Fruit fly (Drosophila melanogaster) whole organism, embryonic: Measurements from ENCODE around the gene CG8507.
A peak's percentile ranks its signal among the peaks of the same experiment; 100 is the strongest.

Experiments
- Awh ChIP-seq: fragments of 200-800 bp; sonication (Bioruptor generic); IDR thresholded peaks from 2 replicates; pipeline ENCODE4, ENCODE4 v1.3.6; 2022; ENCODE audit warnings: missing biosample characterization, missing genetic modification characterization
- CG1024 ChIP-seq: fragments of 200-800 bp; sonication (Bioruptor generic); IDR thresholded peaks from 2 replicates; pipeline ENCODE4 v1.3.6; 2022; ENCODE audit warnings: missing biosample characterization, missing genetic modification characterization
- CG10431 ChIP-seq: fragments of 200-800 bp; sonication (Bioruptor generic); optimal IDR thresholded peaks from 3 replicates; lab custom pipeline; 2018; ENCODE audit warnings: missing biosample characterization, mild to moderate bottlenecking, missing genetic modification characterization
- CG11247 ChIP-seq: fragments of 200-800 bp; sonication (Bioruptor generic); IDR thresholded peaks from 2 replicates; pipeline ENCODE4 v1.3.6; 2022; ENCODE audit warnings: missing biosample characterization, missing genetic modification characterization
- CG11695 ChIP-seq: fragments of 200-800 bp; sonication (Bioruptor generic); IDR thresholded peaks from 3 replicates; pipeline ENCODE4 v1.3.6; 2022; ENCODE audit warnings: missing biosample characterization, missing genetic modification characterization
- CG14860 ChIP-seq: fragments of 200-800 bp; sonication (Bioruptor generic); IDR thresholded peaks from 3 replicates; pipeline ENCODE4 v1.3.6; 2022; ENCODE audit warnings: missing biosample characterization, missing genetic modification characterization; ENCODE audit not compliant: partially characterized antibody
- CG15696 ChIP-seq: fragments of 200-800 bp; sonication (Bioruptor generic); optimal IDR thresholded peaks from 2 replicates; lab custom pipeline; 2019; ENCODE audit warnings: missing biosample characterization, mild to moderate bottlenecking, missing genetic modification characterization, moderate library complexity
- CG4360 ChIP-seq: fragments of 200-800 bp; sonication (Bioruptor generic); IDR thresholded peaks from 2 replicates; pipeline ENCODE4 v1.3.6; 2022; ENCODE audit warnings: missing biosample characterization, missing genetic modification characterization
- CG4730 ChIP-seq: fragments of 200-800 bp; sonication (Bioruptor generic); IDR thresholded peaks from 2 replicates; pipeline ENCODE4 v1.3.6; 2022; ENCODE audit warnings: missing biosample characterization, missing genetic modification characterization
- CG5245 ChIP-seq: fragments of 200-800 bp; sonication (Bioruptor generic); optimal IDR thresholded peaks from 3 replicates; lab custom pipeline; 2016; ENCODE audit warnings: missing biosample characterization, missing genetic modification characterization
- CG7357 ChIP-seq: fragments of 200-800 bp; sonication (Bioruptor generic); IDR thresholded peaks from 3 replicates; pipeline ENCODE4 v1.3.6; 2022; ENCODE audit warnings: missing biosample characterization, missing genetic modification characterization
- CG7963 ChIP-seq: fragments of 200-800 bp; sonication (Bioruptor generic); IDR thresholded peaks from 3 replicates; pipeline ENCODE4 v1.3.6; 2022; ENCODE audit warnings: missing biosample characterization, missing genetic modification characterization; ENCODE audit not compliant: partially characterized antibody
- CG7987 ChIP-seq: fragments of 200-800 bp; sonication (Bioruptor generic); optimal IDR thresholded peaks from 2 replicates; lab custom pipeline; 2018; ENCODE audit warnings: missing biosample characterization, mild to moderate bottlenecking, missing genetic modification characterization, moderate library complexity
- CG8281 ChIP-seq: fragments of 200-800 bp; sonication (Bioruptor generic); optimal IDR thresholded peaks from 2 replicates; lab custom pipeline; 2018; ENCODE audit warnings: missing biosample characterization, mild to moderate bottlenecking, missing genetic modification characterization, moderate library complexity
- D19B ChIP-seq: fragments of 200-800 bp; sonication (Bioruptor generic); optimal IDR thresholded peaks from 2 replicates; lab custom pipeline; 2017; ENCODE audit warnings: missing biosample characterization, mild to moderate bottlenecking, missing genetic modification characterization
- Fer1 ChIP-seq: fragments of 200-800 bp; sonication (Bioruptor generic); optimal IDR thresholded peaks from 2 replicates; lab custom pipeline; 2017; ENCODE audit warnings: missing biosample characterization, mild to moderate bottlenecking, missing genetic modification characterization
- Fer3 ChIP-seq: fragments of 200-800 bp; sonication (Bioruptor generic); optimal IDR thresholded peaks from 2 replicates; lab custom pipeline; 2018; ENCODE audit warnings: missing biosample characterization, mild to moderate bottlenecking, missing genetic modification characterization, moderate library complexity
- HHEX ChIP-seq: fragments of 200-800 bp; sonication (Bioruptor generic); optimal IDR thresholded peaks from 3 replicates; lab custom pipeline; 2017; ENCODE audit warnings: missing biosample characterization, mild to moderate bottlenecking, missing genetic modification characterization, missing genetic modification reagents
- HLH54F ChIP-seq: fragments of 200-800 bp; sonication (Bioruptor generic); optimal IDR thresholded peaks from 3 replicates; lab custom pipeline; 2016; ENCODE audit warnings: missing biosample characterization, missing genetic modification characterization
- HLHmδ ChIP-seq: fragments of 200-800 bp; sonication (Bioruptor generic); optimal IDR thresholded peaks from 2 replicates; lab custom pipeline; 2018; ENCODE audit warnings: missing biosample characterization, mild to moderate bottlenecking, missing genetic modification characterization, moderate library complexity
- Hmr ChIP-seq: fragments of 200-800 bp; sonication (Bioruptor generic); optimal IDR thresholded peaks from 3 replicates; lab custom pipeline; 2017; ENCODE audit warnings: mild to moderate bottlenecking, missing biosample characterization, missing genetic modification reagents, missing genetic modification characterization
- Neu2 ChIP-seq: fragments of 200-800 bp; sonication (Bioruptor generic); optimal IDR thresholded peaks from 3 replicates; lab custom pipeline; 2016; ENCODE audit warnings: missing biosample characterization, missing genetic modification characterization, borderline replicate concordance
- Oaz ChIP-seq: fragments of 200-800 bp; sonication (Bioruptor generic); IDR thresholded peaks from 2 replicates; pipeline ENCODE4 v1.3.6; 2022; ENCODE audit warnings: missing biosample characterization, missing genetic modification characterization
- bcd ChIP-seq: fragments of 200-800 bp; sonication (Bioruptor generic); optimal IDR thresholded peaks from 2 replicates; lab custom pipeline; 2017; ENCODE audit warnings: missing biosample characterization, mild to moderate bottlenecking, missing genetic modification characterization
- crp ChIP-seq, 2 experiments: fragments of 200-800 bp; sonication (Bioruptor generic); optimal IDR thresholded peaks; 2 replicates in 1 of 2; 3 replicates in 1 of 2; lab custom pipeline; 2017; ENCODE audit warnings: missing biosample characterization in 2 of 2, missing genetic modification characterization in 2 of 2, mild to moderate bottlenecking in 1 of 2, moderate library complexity in 1 of 2
- dysf ChIP-seq: fragments of 200-800 bp; sonication (Bioruptor generic); IDR thresholded peaks from 3 replicates; pipeline ENCODE4 v1.3.6; 2022; ENCODE audit warnings: missing biosample characterization, missing genetic modification characterization
- esg ChIP-seq: fragments of 200-800 bp; sonication (Bioruptor generic); conservative IDR thresholded peaks from 2 replicates; pipeline ENCODE4 v1.3.6; 2022; ENCODE audit warnings: missing biosample characterization, missing genetic modification characterization
- ewg ChIP-seq: fragments of 200-800 bp; sonication (Bioruptor generic); optimal IDR thresholded peaks from 3 replicates; lab custom pipeline; 2017; ENCODE audit warnings: mild to moderate bottlenecking, missing biosample characterization, missing genetic modification reagents, missing genetic modification characterization
- fd102C ChIP-seq: fragments of 200-800 bp; sonication (Bioruptor generic); optimal IDR thresholded peaks from 2 replicates; lab custom pipeline; 2018; ENCODE audit warnings: missing biosample characterization, mild to moderate bottlenecking, missing genetic modification characterization, moderate library complexity
- ftz-f1 ChIP-seq: fragments of 200-800 bp; sonication (Bioruptor generic); optimal IDR thresholded peaks from 2 replicates; lab custom pipeline; 2016; ENCODE audit warnings: missing biosample characterization, missing genetic modification characterization
- fu2 ChIP-seq: fragments of 200-800 bp; sonication (Bioruptor generic); optimal IDR thresholded peaks from 2 replicates; lab custom pipeline; 2016; ENCODE audit warnings: missing biosample characterization, missing genetic modification characterization
- gem ChIP-seq: fragments of 200-800 bp; sonication (Bioruptor generic); optimal IDR thresholded peaks from 2 replicates; lab custom pipeline; 2019; ENCODE audit warnings: missing biosample characterization, mild to moderate bottlenecking, missing genetic modification characterization, moderate library complexity
- jumu ChIP-seq: fragments of 200-800 bp; sonication (Bioruptor generic); optimal IDR thresholded peaks from 3 replicates; lab custom pipeline; 2016; ENCODE audit warnings: missing biosample characterization, missing genetic modification characterization
- kah ChIP-seq: fragments of 200-800 bp; sonication (Bioruptor generic); optimal IDR thresholded peaks from 2 replicates; lab custom pipeline; 2018; ENCODE audit warnings: missing biosample characterization, mild to moderate bottlenecking, missing genetic modification characterization
- lov ChIP-seq, 2 experiments: fragments of 200-800 bp in 1 of 2; fragments of >200 bp in 1 of 2; sonication (Bioruptor generic) in 1 of 2; IDR thresholded peaks in 1 of 2; optimal IDR thresholded peaks in 1 of 2; 2 replicates in 1 of 2; 3 replicates in 1 of 2; pipeline versions ENCODE4 v1.3.6 to Lab custom; 2017 to 2022; ENCODE audit warnings: missing biosample characterization in 1 of 2, missing genetic modification characterization in 1 of 2
- mirr ChIP-seq: fragments of 200-800 bp; sonication (Bioruptor generic); optimal IDR thresholded peaks from 3 replicates; lab custom pipeline; 2018; ENCODE audit warnings: missing biosample characterization, mild to moderate bottlenecking, missing genetic modification characterization
- nmo ChIP-seq: fragments of 200-800 bp; sonication (Bioruptor generic); optimal IDR thresholded peaks from 2 replicates; lab custom pipeline; 2018; ENCODE audit warnings: missing biosample characterization, mild to moderate bottlenecking, missing genetic modification characterization, moderate library complexity
- org-1 ChIP-seq: fragments of 200-800 bp; sonication (Bioruptor generic); optimal IDR thresholded peaks from 2 replicates; lab custom pipeline; 2017; ENCODE audit warnings: missing biosample characterization, missing genetic modification characterization
- phol ChIP-seq: fragments of 200-800 bp; sonication (Bioruptor generic); optimal IDR thresholded peaks from 3 replicates; lab custom pipeline; 2018; ENCODE audit warnings: missing biosample characterization, mild to moderate bottlenecking, missing genetic modification characterization, moderate library complexity
- pros ChIP-seq: fragments of 200-800 bp; sonication (Bioruptor generic); optimal IDR thresholded peaks from 3 replicates; lab custom pipeline; 2019; ENCODE audit warnings: missing biosample characterization, mild to moderate bottlenecking, missing genetic modification characterization, moderate library complexity
- ranshi ChIP-seq: fragments of 200-800 bp; sonication (Bioruptor generic); IDR thresholded peaks from 2 replicates; pipeline ENCODE4 v1.3.6; 2022; ENCODE audit warnings: missing biosample characterization, missing genetic modification characterization
- sisA ChIP-seq: fragments of 200-800 bp; sonication (Bioruptor generic); IDR thresholded peaks from 2 replicates; pipeline ENCODE4 v1.3.6; 2022; ENCODE audit warnings: missing biosample characterization, missing genetic modification characterization
- sob ChIP-seq: fragments of 200-800 bp; sonication (Bioruptor generic); IDR thresholded peaks from 2 replicates; pipeline ENCODE4 v1.3.6; 2022; ENCODE audit warnings: missing biosample characterization, missing genetic modification characterization
- sr ChIP-seq: fragments of 200-800 bp; sonication (Bioruptor generic); IDR thresholded peaks from 3 replicates; pipeline ENCODE4 v1.3.6; 2022; ENCODE audit warnings: missing biosample characterization, missing genetic modification characterization
- tap ChIP-seq: fragments of 200-800 bp; optimal IDR thresholded peaks from 3 replicates; lab custom pipeline; 2019; ENCODE audit warnings: missing biosample characterization, mild to moderate bottlenecking, missing genetic modification characterization, moderate library complexity
- tio ChIP-seq: fragments of 200-800 bp; sonication (Bioruptor generic); optimal IDR thresholded peaks from 2 replicates; lab custom pipeline; 2017; ENCODE audit warnings: missing biosample characterization, missing genetic modification characterization, inconsistent platforms
- tna ChIP-seq: fragments of 200-800 bp; sonication (Bioruptor generic); IDR thresholded peaks from 2 replicates; pipeline ENCODE4 v1.3.6; 2022; ENCODE audit warnings: missing biosample characterization, missing genetic modification characterization; ENCODE audit not compliant: partially characterized antibody
- unc-4 ChIP-seq: fragments of 200-800 bp; sonication (Bioruptor generic); IDR thresholded peaks from 2 replicates; pipeline ENCODE4 v1.3.6; 2022; ENCODE audit warnings: missing biosample characterization, missing genetic modification characterization; ENCODE audit not compliant: partially characterized antibody

Gene CG8507

DNA sequence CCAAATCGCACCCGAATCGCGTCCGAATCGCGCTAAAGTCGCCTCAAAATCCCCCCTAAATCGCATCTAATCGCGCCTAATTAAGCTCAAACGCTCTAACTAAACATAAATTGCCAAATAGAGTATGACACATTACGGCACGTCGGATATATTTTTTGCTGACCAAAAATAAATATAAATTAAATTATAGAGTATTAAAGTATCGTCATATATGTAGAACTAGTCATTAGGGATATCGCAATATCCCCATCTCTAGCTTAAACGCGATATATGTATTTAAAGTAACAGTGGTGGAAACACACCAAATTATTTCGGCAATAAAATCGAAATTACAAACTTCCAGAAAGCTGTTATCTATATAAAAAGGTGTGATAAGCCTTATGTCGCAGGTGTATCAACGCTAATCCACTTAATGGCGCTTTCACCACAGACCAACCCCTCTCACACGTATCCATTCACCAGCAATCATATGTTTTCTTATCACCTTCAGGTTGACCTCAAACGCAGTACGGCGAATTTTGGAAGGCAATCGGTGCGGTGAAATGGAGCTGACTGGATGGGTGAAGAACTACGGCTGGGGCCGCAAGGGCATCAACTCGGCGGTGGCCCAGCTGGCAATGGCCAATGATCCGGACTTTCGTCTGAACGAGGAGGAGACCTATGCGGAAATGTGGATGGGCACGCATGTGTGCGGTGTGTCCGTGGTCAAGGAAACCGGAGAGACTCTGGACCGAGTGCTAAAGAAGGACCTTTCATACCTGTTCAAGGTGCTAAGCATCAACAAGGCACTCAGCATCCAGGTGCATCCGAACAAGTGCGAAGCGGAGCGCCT, 31.7 kb upstream of the CG8507 start, which contains the start of gene Mpi (continued):
- TF ChIP-seq sob (GFP tag; lab: Robert Waterston, UW) (no peak), dysf (peak; percentile 17; the same call in 1 of the 3 replicates), Fer1 (GFP tag; lab: Kevin White, UChicago) (peak; percentile 43), Oaz (no peak), CG7987 (GFP tag; lab: Kevin White, UChicago) (peak; percentile 22), gem (tag; lab: Kevin White, UChicago) (no peak), lov (optimal IDR thresholded peaks at IDR 0.05; lab: Kevin White, UChicago) (no peak), lov (GFP tag; IDR thresholded peaks at IDR 0.05; lab: Robert Waterston, UW) (no peak), ewg (GFP tag; lab: Kevin White, UChicago) (no peak), sr (0 out of 3 replicates have a peak, but pooled peaks have one; percentile 7), D19B (GFP tag; lab: Kevin White, UChicago) (no peak), sisA (GFP tag; lab: Robert Waterston, UW) (no peak), tap (tag; lab: Kevin White, UChicago) (no peak), CG8281 (tag; lab: Kevin White, UChicago) (no peak), Neu2 (GFP tag; lab: Kevin White, UChicago) (no peak), Hmr (GFP tag; lab: Kevin White, UChicago) (no peak), esg (GFP tag; lab: Robert Waterston, UW) (no peak), ranshi (GFP tag; lab: Robert Waterston, UW) (no peak), CG11695 (GFP tag; lab: Robert Waterston, UW) (no peak), nmo (peak; percentile 49), CG15696 (peak; percentile 34), CG10431 (GFP tag; lab: Kevin White, UChicago) (no peak), Fer3 (tag; lab: Kevin White, UChicago) (no peak), CG7357 (GFP tag; lab: Robert Waterston, UW) (peak; percentile 89), fd102C (GFP tag; lab: Kevin White, UChicago) (no peak), CG4360 (no peak), CG11247 (GFP tag; lab: Robert Waterston, UW) (0 out of 2 replicates have a peak, but pooled peaks have one; percentile 17), ftz-f1 (GFP tag; lab: Kevin White, UChicago) (peak; percentile 71), kah (GFP tag; lab: Kevin White, UChicago) (no peak), CG7963 (GFP tag; lab: Robert Waterston, UW) (no peak), phol (tag; lab: Kevin White, UChicago) (peak; percentile 51), jumu (GFP tag; lab: Kevin White, UChicago) (no peak), HLH54F (GFP tag; lab: Kevin White, UChicago) (no peak), HHEX (GFP tag; lab: Kevin White, UChicago) (no peak), HLHmδ (GFP tag; lab: Kevin White, UChicago) (no peak), CG14860 (no peak), fu2 (GFP tag; lab: Kevin White, UChicago) (no peak), CG4730 (GFP tag; lab: Robert Waterston, UW) (no peak), mirr (GFP tag; lab: Kevin White, UChicago) (no peak), Awh (GFP tag; lab: Robert Waterston, UW) (no peak), tna (no peak), CG1024 (GFP tag; lab: Robert Waterston, UW) (no peak), crp (GFP tag; optimal IDR thresholded peaks at IDR 0.05; lab: Kevin White, UChicago) (peak in 1 of 2 experiments; percentile 79), org-1 (GFP tag; lab: Kevin White, UChicago) (no peak), CG5245 (GFP tag; lab: Kevin White, UChicago) (no peak), pros (no peak), bcd (no peak), tio (GFP tag; lab: Kevin White, UChicago) (no peak), unc-4 (GFP tag; lab: Robert Waterston, UW) (peak; percentile 63)
